Worm (Caenorhabditis elegans) whole organism, L4 larva: ENCODE measurements around the gene puf-9.

Source experiments
- D1046.2 ChIP-seq: fragments of 200-800 bp; sonication (Bioruptor generic); IDR thresholded peaks from 2 replicates; pipeline ENCODE4 v1.3.6; 2022; ENCODE audit warnings: missing genetic modification characterization, missing compliant biosample characterization
- F10B5.3 ChIP-seq: sonication (generic microtip); optimal IDR thresholded peaks from 2 replicates; lab custom pipeline; 2016; ENCODE audit warnings: mild to moderate bottlenecking, missing genetic modification characterization, missing compliant biosample characterization
- F37D6.2 ChIP-seq: sonication (generic microtip); optimal IDR thresholded peaks from 2 replicates; lab custom pipeline; 2016; ENCODE audit warnings: mild to moderate bottlenecking, missing genetic modification characterization, missing compliant biosample characterization
- T26A8.4 ChIP-seq: fragments of 200-800 bp; sonication (Bioruptor generic); IDR thresholded peaks from 2 replicates; pipeline ENCODE4 v1.3.6; 2022; ENCODE audit warnings: missing genetic modification characterization, missing compliant biosample characterization
- Y5F2A.4 ChIP-seq: fragments of 200-800 bp; sonication (Bioruptor generic); optimal IDR thresholded peaks from 2 replicates; lab custom pipeline; 2018; ENCODE audit warnings: mild to moderate bottlenecking, missing genetic modification characterization, missing compliant biosample characterization
- aha-1 ChIP-seq: fragments of 150-350 bp; peaks from one replicate; lab custom pipeline; 2014; ENCODE audit warnings: missing biosample characterization, missing genetic modification characterization
- attf-4 ChIP-seq: sonication (generic microtip); optimal IDR thresholded peaks from 3 replicates; lab custom pipeline; 2017; ENCODE audit warnings: missing biosample characterization, missing genetic modification characterization
- ceh-20 ChIP-seq: fragments of 200-800 bp; sonication (Bioruptor generic); IDR thresholded peaks from 2 replicates; pipeline ENCODE4 v1.3.6; 2022; ENCODE audit warnings: missing genetic modification reagents, missing genetic modification characterization, missing compliant biosample characterization
- ceh-28 ChIP-seq: fragments of 150-350 bp; optimal IDR thresholded peaks from 2 replicates; lab custom pipeline; 2014; ENCODE audit warnings: missing biosample characterization, missing genetic modification reagents, missing genetic modification characterization
- ceh-32 ChIP-seq: sonication (generic microtip); optimal IDR thresholded peaks from 2 replicates; lab custom pipeline; 2016; ENCODE audit warnings: mild to moderate bottlenecking, missing genetic modification characterization, missing compliant biosample characterization; ENCODE audit not compliant: poor library complexity
- ctbp-1 ChIP-seq: fragments of 200-800 bp; sonication (Bioruptor generic); IDR thresholded peaks from 2 replicates; pipeline ENCODE4 v1.3.6; 2022; ENCODE audit warnings: missing genetic modification reagents, missing genetic modification characterization, missing compliant biosample characterization
- daf-16 ChIP-seq, 3 experiments: sonication (generic microtip); optimal IDR thresholded peaks; 2 replicates each; lab custom pipeline; 2016 to 2017; ENCODE audit warnings: missing genetic modification characterization in 3 of 3, missing genetic modification reagents in 3 of 3, mild to moderate bottlenecking in 2 of 3, missing compliant biosample characterization in 2 of 3, missing biosample characterization in 1 of 3, moderate library complexity in 1 of 3
- dmd-6 ChIP-seq: fragments of 200-800 bp; sonication (Bioruptor generic); IDR thresholded peaks from 2 replicates; pipeline ENCODE4 v1.3.6; 2022; ENCODE audit warnings: missing genetic modification reagents, missing genetic modification characterization, missing compliant biosample characterization
- dpl-1 ChIP-seq: fragments of 150-350 bp; optimal IDR thresholded peaks from 2 replicates; lab custom pipeline; 2014; ENCODE audit warnings: missing biosample characterization, missing genetic modification reagents, missing genetic modification characterization
- dve-1 ChIP-seq: sonication (generic microtip); optimal IDR thresholded peaks from 2 replicates; lab custom pipeline; 2017; ENCODE audit warnings: antibody characterized with exemption, mild to moderate bottlenecking, missing genetic modification characterization, missing compliant biosample characterization; ENCODE audit not compliant: insufficient read depth
- egl-27 ChIP-seq: sonication (generic microtip); optimal IDR thresholded peaks from 3 replicates; lab custom pipeline; 2017; ENCODE audit warnings: missing biosample characterization, missing genetic modification reagents, missing genetic modification characterization
- fkh-10 ChIP-seq: fragments of 150-350 bp; optimal IDR thresholded peaks from 2 replicates; lab custom pipeline; 2014; ENCODE audit warnings: missing biosample characterization, missing genetic modification reagents, missing genetic modification characterization
- fos-1 ChIP-seq: fragments of 150-350 bp; optimal IDR thresholded peaks from 2 replicates; lab custom pipeline; 2014; ENCODE audit warnings: missing biosample characterization, missing genetic modification characterization
- hlh-11 ChIP-seq: fragments of 200-800 bp; sonication (Bioruptor generic); optimal IDR thresholded peaks from 2 replicates; lab custom pipeline; 2018; ENCODE audit warnings: mild to moderate bottlenecking, missing genetic modification characterization, missing compliant biosample characterization
- hlh-30 ChIP-seq: sonication (generic microtip); optimal IDR thresholded peaks from 2 replicates; lab custom pipeline; 2017; ENCODE audit warnings: antibody characterized with exemption, mild to moderate bottlenecking, missing genetic modification characterization, missing compliant biosample characterization; ENCODE audit not compliant: insufficient read depth
- hmg-1.1 ChIP-seq: fragments of 200-800 bp; sonication (Bioruptor generic); IDR thresholded peaks from 2 replicates; pipeline ENCODE4 v1.3.6; 2022; ENCODE audit warnings: missing genetic modification reagents, missing genetic modification characterization, missing compliant biosample characterization
- lin-13 ChIP-seq: fragments of 150-350 bp; optimal IDR thresholded peaks from 2 replicates; lab custom pipeline; 2014; ENCODE audit warnings: missing biosample characterization, missing genetic modification reagents, missing genetic modification characterization
- lir-3 ChIP-seq: sonication (generic microtip); optimal IDR thresholded peaks from 2 replicates; lab custom pipeline; 2016; ENCODE audit warnings: mild to moderate bottlenecking, missing genetic modification characterization, missing compliant biosample characterization
- lsy-2 ChIP-seq, 2 experiments: fragments of 150-350 bp in 1 of 2; sonication (generic microtip) in 1 of 2; optimal IDR thresholded peaks; 2 replicates each; lab custom pipeline; 2014 to 2017; ENCODE audit warnings: missing biosample characterization in 2 of 2, missing genetic modification characterization in 2 of 2
- madf-5 ChIP-seq, 2 experiments: fragments of 200-800 bp; sonication (Bioruptor generic); IDR thresholded peaks; 2 replicates each; pipeline ENCODE4 v1.3.6; 2022; ENCODE audit warnings: missing compliant biosample characterization in 2 of 2, missing genetic modification characterization in 2 of 2
- madf-9 ChIP-seq: fragments of 200-800 bp; sonication (Bioruptor generic); conservative IDR thresholded peaks from 2 replicates; pipeline ENCODE4 v1.3.6; 2022; ENCODE audit warnings: missing genetic modification reagents, missing genetic modification characterization, missing compliant biosample characterization
- mdl-1 ChIP-seq, 2 experiments: fragments of 150-350 bp in 1 of 2; sonication (generic microtip) in 1 of 2; optimal IDR thresholded peaks; 2 replicates each; lab custom pipeline; 2014 to 2017; ENCODE audit warnings: missing biosample characterization in 2 of 2, missing genetic modification characterization in 2 of 2
- mdt-29 ChIP-seq: fragments of 200-800 bp; sonication (Bioruptor generic); IDR thresholded peaks from 2 replicates; pipeline ENCODE4 v1.3.6; 2022; ENCODE audit warnings: missing genetic modification reagents, missing genetic modification characterization, missing compliant biosample characterization
- mep-1 ChIP-seq: fragments of 150-350 bp; sonication (generic microtip); optimal IDR thresholded peaks from 3 replicates; lab custom pipeline; 2014; ENCODE audit warnings: missing biosample characterization, missing genetic modification characterization
- mes-2 ChIP-seq: sonication (generic microtip); optimal IDR thresholded peaks from 2 replicates; lab custom pipeline; 2016; ENCODE audit warnings: missing genotype, mild to moderate bottlenecking, missing genetic modification characterization, missing compliant biosample characterization; ENCODE audit not compliant: poor library complexity, severe bottlenecking
- mxl-2 ChIP-seq: fragments of 200-800 bp; sonication (Bioruptor generic); conservative IDR thresholded peaks from 2 replicates; pipeline ENCODE4 v1.3.6; 2022; ENCODE audit warnings: missing genetic modification reagents, missing genetic modification characterization, missing compliant biosample characterization
- mxl-3 ChIP-seq: fragments of 200-800 bp; sonication (Bioruptor generic); optimal IDR thresholded peaks from 2 replicates; lab custom pipeline; 2018; ENCODE audit warnings: mild to moderate bottlenecking, missing genetic modification characterization, missing compliant biosample characterization
- nhr-10 ChIP-seq: fragments of 150-350 bp; optimal IDR thresholded peaks from 2 replicates; lab custom pipeline; 2014; ENCODE audit warnings: missing biosample characterization, missing genetic modification characterization
- nhr-102 ChIP-seq: sonication (generic microtip); optimal IDR thresholded peaks from 2 replicates; lab custom pipeline; 2016; ENCODE audit warnings: mild to moderate bottlenecking, missing genetic modification characterization, moderate library complexity, missing compliant biosample characterization
- nhr-11 ChIP-seq: fragments of 150-350 bp; optimal IDR thresholded peaks from 2 replicates; lab custom pipeline; 2014; ENCODE audit warnings: missing biosample characterization, missing genetic modification characterization
- nhr-111 ChIP-seq: fragments of 200-800 bp; sonication (Bioruptor generic); optimal IDR thresholded peaks from 2 replicates; lab custom pipeline; 2018; ENCODE audit warnings: mild to moderate bottlenecking, missing genetic modification characterization, missing compliant biosample characterization
- nhr-28 ChIP-seq: fragments of 150-350 bp; optimal IDR thresholded peaks from 2 replicates; lab custom pipeline; 2014; ENCODE audit warnings: missing biosample characterization, missing genetic modification characterization
- nhr-48 ChIP-seq: sonication (generic microtip); optimal IDR thresholded peaks from 2 replicates; lab custom pipeline; 2016; ENCODE audit warnings: mild to moderate bottlenecking, missing genetic modification characterization, missing compliant biosample characterization
- nhr-77 ChIP-seq: fragments of 150-350 bp; optimal IDR thresholded peaks from 2 replicates; lab custom pipeline; 2014; ENCODE audit warnings: missing biosample characterization, missing genetic modification characterization
- pha-4 ChIP-seq, 2 experiments: fragments of 150-350 bp in 1 of 2; fragments of 200-800 bp in 1 of 2; sonication (Bioruptor generic) in 1 of 2; IDR thresholded peaks in 1 of 2; optimal IDR thresholded peaks in 1 of 2; 2 replicates each; pipeline versions ENCODE4 v1.3.6 to Lab custom; 2014 to 2022; ENCODE audit warnings: missing genetic modification characterization in 2 of 2, missing genetic modification reagents in 2 of 2, missing biosample characterization in 1 of 2, missing compliant biosample characterization in 1 of 2
- php-3 ChIP-seq: fragments of 200-800 bp; sonication (Bioruptor generic); IDR thresholded peaks from 2 replicates; pipeline ENCODE4 v1.3.6; 2022; ENCODE audit warnings: missing genetic modification reagents, missing genetic modification characterization, missing compliant biosample characterization
- rbr-2 ChIP-seq: sonication (generic microtip); optimal IDR thresholded peaks from 2 replicates; lab custom pipeline; 2016; ENCODE audit warnings: missing genotype, missing genetic modification characterization, missing compliant biosample characterization
- sdz-12 ChIP-seq: fragments of 200-800 bp; sonication (Bioruptor generic); optimal IDR thresholded peaks from 2 replicates; lab custom pipeline; 2018; ENCODE audit warnings: mild to moderate bottlenecking, missing genetic modification characterization, missing compliant biosample characterization
- set-16 ChIP-seq: fragments of 200-800 bp; sonication (Bioruptor generic); IDR thresholded peaks from 2 replicates; pipeline ENCODE4 v1.3.6; 2022; ENCODE audit warnings: missing genetic modification reagents, missing genetic modification characterization, missing compliant biosample characterization
- spr-1 ChIP-seq: sonication (generic microtip); optimal IDR thresholded peaks from 2 replicates; lab custom pipeline; 2016; ENCODE audit warnings: mild to moderate bottlenecking, missing genetic modification characterization, missing compliant biosample characterization
- spr-3 ChIP-seq: fragments of 200-800 bp; sonication (Bioruptor generic); optimal IDR thresholded peaks from 2 replicates; lab custom pipeline; 2018; ENCODE audit warnings: mild to moderate bottlenecking, missing genetic modification characterization, missing compliant biosample characterization
- unc-62 ChIP-seq, 3 experiments: fragments of 150-350 bp in 1 of 3; sonication (generic microtip); optimal IDR thresholded peaks in 2 of 3; peaks in 1 of 3; 1 replicate in 1 of 3; 2 replicates in 2 of 3; lab custom pipeline; 2014 to 2017; ENCODE audit warnings: missing biosample characterization in 3 of 3, missing genetic modification characterization in 3 of 3, missing genetic modification reagents in 3 of 3, missing genotype in 1 of 3
- ztf-7 ChIP-seq: fragments of 150-350 bp; optimal IDR thresholded peaks from 2 replicates; lab custom pipeline; 2014; ENCODE audit warnings: missing biosample characterization, missing genetic modification characterization

The puf-9 gene

ce11 chrX:5811997-5812562 is 29.3 kb upstream of the puf-9 start:
- TF ChIP-seq hmg-1.1 (peak; percentile 45; the same call in 1 of the 2 replicates), Y5F2A.4 (GFP tag; lab: Kevin White, UChicago) (no peak), mxl-2 (GFP tag; lab: Robert Waterston, UW) (0 out of 2 replicates have a peak, but pooled peaks have one; percentile 9), mxl-3 (GFP tag; lab: Kevin White, UChicago) (peak; percentile 89), dve-1 (peak; percentile 82), nhr-111 (GFP tag; lab: Kevin White, UChicago) (peak; percentile 21), nhr-10 (tag; lab: Kevin White, UChicago) (no peak), nhr-28 (tag; lab: Kevin White, UChicago) (peak; percentile 30), nhr-11 (tag; lab: Kevin White, UChicago) (peak; percentile 44), hlh-11 (tag; lab: Kevin White, UChicago) (peak; percentile 100), D1046.2 (GFP tag; lab: Robert Waterston, UW) (no peak), F37D6.2 (tag; lab: Kevin White, UChicago) (peak; percentile 76), ceh-32 (tag; lab: Kevin White, UChicago) (peak; percentile 69), ztf-7 (tag; lab: Kevin White, UChicago) (no peak), mdl-1 (tag; optimal IDR thresholded peaks at IDR 0.05; lab: Kevin White, UChicago) (peak; percentile 64 to 93), dpl-1 (GFP tag; lab: Kevin White, UChicago) (peak; percentile 46), daf-16 (GFP tag; optimal IDR thresholded peaks at IDR 0.05; lab: Kevin White, UChicago) (peak; percentile 43 to 98), daf-16 (tag; optimal IDR thresholded peaks at IDR 0.05; lab: Kevin White, UChicago) (peak; percentile 97), rbr-2 (peak; percentile 76), T26A8.4 (peak; percentile 79; the same call in 1 of the 2 replicates), F10B5.3 (tag; lab: Kevin White, UChicago) (peak; percentile 42), nhr-102 (peak; percentile 76), php-3 (0 out of 2 replicates have a peak, but pooled peaks have one; percentile 39), madf-9 (GFP tag; lab: Robert Waterston, UW) (peak; percentile 65), set-16 (GFP tag; lab: Robert Waterston, UW) (peak; percentile 83), mdt-29 (no peak), mes-2 (peak; percentile 14), fkh-10 (GFP tag; lab: Kevin White, UChicago) (peak; percentile 55), unc-62 (GFP tag; optimal IDR thresholded peaks at IDR 0.05 in 1 of 2; lab: Kevin White, UChicago) (peak in 1 of 2 experiments; percentile 88), unc-62 (tag; optimal IDR thresholded peaks at IDR 0.05; lab: Kevin White, UChicago) (no peak), hlh-30 (peak; percentile 84), lsy-2 (tag; optimal IDR thresholded peaks at IDR 0.05; lab: Kevin White, UChicago) (peak; percentile 11 to 48), dmd-6 (GFP tag; lab: Robert Waterston, UW) (peak; percentile 27; the same call in 1 of the 2 replicates), aha-1 (peak; percentile 94), attf-4 (tag; lab: Kevin White, UChicago) (peak; percentile 19), ceh-20 (GFP tag; lab: Robert Waterston, UW) (no peak), ctbp-1 (GFP tag; lab: Robert Waterston, UW) (peak; percentile 67; the same call in 1 of the 2 replicates), spr-1 (tag; lab: Kevin White, UChicago) (peak; percentile 57), fos-1 (tag; lab: Kevin White, UChicago) (no peak), nhr-48 (peak; percentile 86), pha-4 (GFP tag; IDR thresholded peaks at IDR 0.05; lab: Robert Waterston, UW) (peak; percentile 53; the same call in 1 of the 2 replicates), pha-4 (tag; optimal IDR thresholded peaks at IDR 0.05; lab: Kevin White, UChicago) (no peak), egl-27 (tag; lab: Kevin White, UChicago) (no peak), lin-13 (GFP tag; lab: Kevin White, UChicago) (no peak), mep-1 (tag; lab: Kevin White, UChicago) (peak; percentile 63), madf-5 (GFP tag; IDR thresholded peaks at IDR 0.05; lab: Robert Waterston, UW) (no peak), sdz-12 (no peak), lir-3 (no peak), nhr-77 (tag; lab: Kevin White, UChicago) (peak; percentile 19), spr-3 (GFP tag; lab: Kevin White, UChicago) (no peak), ceh-28 (tag; lab: Kevin White, UChicago) (peak; percentile 57)
